Fruit fly (Drosophila melanogaster) whole organism, embryonic: Measurements from ENCODE around the gene HDAC6.

Experiments
- B-H2 ChIP-seq: fragments of 200-800 bp; sonication (Bioruptor generic); optimal IDR thresholded peaks from 2 replicates; lab custom pipeline; 2018; ENCODE audit warnings: missing biosample characterization, mild to moderate bottlenecking, missing genetic modification characterization
- Bgb ChIP-seq: fragments of 200-800 bp; sonication (Bioruptor generic); IDR thresholded peaks from 2 replicates; pipeline ENCODE4 v1.3.6; 2022; ENCODE audit warnings: missing biosample characterization, missing genetic modification characterization; ENCODE audit not compliant: partially characterized antibody
- CG10431 ChIP-seq: fragments of 200-800 bp; sonication (Bioruptor generic); optimal IDR thresholded peaks from 3 replicates; lab custom pipeline; 2018; ENCODE audit warnings: missing biosample characterization, mild to moderate bottlenecking, missing genetic modification characterization
- CG11695 ChIP-seq: fragments of 200-800 bp; sonication (Bioruptor generic); IDR thresholded peaks from 3 replicates; pipeline ENCODE4 v1.3.6; 2022; ENCODE audit warnings: missing biosample characterization, missing genetic modification characterization
- CG13424 ChIP-seq: fragments of 200-800 bp; sonication (Bioruptor generic); optimal IDR thresholded peaks from 2 replicates; lab custom pipeline; 2019; ENCODE audit warnings: missing biosample characterization, mild to moderate bottlenecking, missing genetic modification characterization, moderate library complexity
- CG14050 ChIP-seq: fragments of 200-800 bp; sonication (Bioruptor generic); IDR thresholded peaks from 3 replicates; pipeline ENCODE4 v1.3.6; 2022; ENCODE audit warnings: missing biosample characterization, missing genetic modification characterization
- CG15073 ChIP-seq: fragments of 200-800 bp; sonication (Bioruptor generic); optimal IDR thresholded peaks from 2 replicates; lab custom pipeline; 2016; ENCODE audit warnings: missing biosample characterization, missing genetic modification characterization
- CG15696 ChIP-seq: fragments of 200-800 bp; sonication (Bioruptor generic); optimal IDR thresholded peaks from 2 replicates; lab custom pipeline; 2019; ENCODE audit warnings: missing biosample characterization, mild to moderate bottlenecking, missing genetic modification characterization, moderate library complexity
- CG16779 ChIP-seq: fragments of 200-800 bp; sonication (Bioruptor generic); IDR thresholded peaks from 2 replicates; pipeline ENCODE4 v1.3.6; 2022; ENCODE audit warnings: missing biosample characterization, missing genetic modification characterization
- CG16863 ChIP-seq: fragments of 200-800 bp; sonication (Bioruptor generic); optimal IDR thresholded peaks from 3 replicates; lab custom pipeline; 2016; ENCODE audit warnings: missing biosample characterization, missing genetic modification characterization
- CG18011 ChIP-seq: fragments of 200-800 bp; sonication (Bioruptor generic); optimal IDR thresholded peaks from 2 replicates; lab custom pipeline; 2017; ENCODE audit warnings: missing biosample characterization, missing genetic modification characterization, mild to moderate bottlenecking, moderate library complexity, missing genotype
- CG2889 ChIP-seq: fragments of 200-800 bp; sonication (Bioruptor generic); IDR thresholded peaks from 3 replicates; pipeline ENCODE4 v1.3.6; 2022; ENCODE audit warnings: missing biosample characterization, missing genetic modification characterization
- CG42726 ChIP-seq: fragments of 200-800 bp; sonication (Bioruptor generic); IDR thresholded peaks from 2 replicates; pipeline ENCODE4 v1.3.6; 2022; ENCODE audit warnings: missing biosample characterization, missing genetic modification characterization; ENCODE audit not compliant: partially characterized antibody
- CG6272 ChIP-seq: fragments of 200-800 bp; sonication (Bioruptor generic); IDR thresholded peaks from 2 replicates; pipeline ENCODE4 v1.3.6; 2022; ENCODE audit warnings: missing biosample characterization, missing genetic modification characterization
- CG6813 ChIP-seq: fragments of 200-800 bp; sonication (Bioruptor generic); optimal IDR thresholded peaks from 2 replicates; lab custom pipeline; 2017; ENCODE audit warnings: missing biosample characterization, missing genetic modification characterization, mild to moderate bottlenecking, moderate library complexity, missing genetic modification reagents
- CG7372 ChIP-seq: fragments of 200-800 bp; sonication (Bioruptor generic); IDR thresholded peaks from 2 replicates; pipeline ENCODE4 v1.3.6; 2022; ENCODE audit warnings: missing biosample characterization, missing genetic modification characterization
- CG8359 ChIP-seq: fragments of 200-800 bp; sonication (Bioruptor generic); optimal IDR thresholded peaks from 2 replicates; lab custom pipeline; 2017; ENCODE audit warnings: missing biosample characterization, mild to moderate bottlenecking, missing genetic modification characterization, borderline replicate concordance
- CG8388 ChIP-seq: fragments of 200-800 bp; sonication (Bioruptor generic); optimal IDR thresholded peaks from 2 replicates; lab custom pipeline; 2019; ENCODE audit warnings: missing biosample characterization, mild to moderate bottlenecking, missing genetic modification characterization, moderate library complexity
- CG9437 ChIP-seq: fragments of 200-800 bp; sonication (Bioruptor generic); optimal IDR thresholded peaks from 2 replicates; lab custom pipeline; 2018; ENCODE audit warnings: missing biosample characterization, mild to moderate bottlenecking, missing genetic modification characterization
- CG9876 ChIP-seq: fragments of 200-800 bp; sonication (Bioruptor generic); optimal IDR thresholded peaks from 2 replicates; lab custom pipeline; 2016; ENCODE audit warnings: missing biosample characterization, missing genetic modification characterization
- CTCF ChIP-seq: fragments of 200-800 bp; sonication (Bioruptor generic); optimal IDR thresholded peaks from 2 replicates; lab custom pipeline; 2017; ENCODE audit warnings: missing biosample characterization, mild to moderate bottlenecking, missing genetic modification characterization, moderate library complexity
- CoRest ChIP-seq: fragments of 200-800 bp; sonication (Bioruptor generic); optimal IDR thresholded peaks from 3 replicates; lab custom pipeline; 2018; ENCODE audit warnings: missing biosample characterization, mild to moderate bottlenecking, missing genetic modification characterization, moderate library complexity
- D19B ChIP-seq: fragments of 200-800 bp; sonication (Bioruptor generic); optimal IDR thresholded peaks from 2 replicates; lab custom pipeline; 2017; ENCODE audit warnings: missing biosample characterization, mild to moderate bottlenecking, missing genetic modification characterization
- Deaf1 ChIP-seq: fragments of 200-800 bp; optimal IDR thresholded peaks from 3 replicates; lab custom pipeline; 2019; ENCODE audit warnings: missing biosample characterization, mild to moderate bottlenecking, missing genetic modification characterization, moderate library complexity
- Dfd ChIP-seq, 2 experiments: fragments of >200 bp; optimal IDR thresholded peaks; 2 replicates each; lab custom pipeline; 2017; ENCODE audit warnings: missing biosample characterization in 2 of 2, missing genetic modification characterization in 2 of 2
- Dref ChIP-seq: fragments of 200-800 bp; sonication (Bioruptor generic); IDR thresholded peaks from 2 replicates; pipeline ENCODE4 v1.3.6; 2022; ENCODE audit warnings: missing biosample characterization, missing genetic modification characterization
- E2f2 ChIP-seq: fragments of 200-800 bp; sonication (Bioruptor generic); IDR thresholded peaks from 2 replicates; pipeline ENCODE4 v1.3.6; 2022; ENCODE audit warnings: missing biosample characterization, missing genetic modification characterization
- HLHmδ ChIP-seq: fragments of 200-800 bp; sonication (Bioruptor generic); optimal IDR thresholded peaks from 2 replicates; lab custom pipeline; 2018; ENCODE audit warnings: missing biosample characterization, mild to moderate bottlenecking, missing genetic modification characterization, moderate library complexity
- Myb ChIP-seq: fragments of 200-800 bp; sonication (Bioruptor generic); optimal IDR thresholded peaks from 2 replicates; lab custom pipeline; 2016; ENCODE audit warnings: missing biosample characterization, missing genetic modification characterization
- PHDP ChIP-seq: fragments of 200-800 bp; sonication (Bioruptor generic); optimal IDR thresholded peaks from 3 replicates; lab custom pipeline; 2018; ENCODE audit warnings: missing biosample characterization, mild to moderate bottlenecking, missing genetic modification characterization, moderate library complexity
- Usf ChIP-seq: fragments of 200-800 bp; sonication (Bioruptor generic); optimal IDR thresholded peaks from 2 replicates; lab custom pipeline; 2017; ENCODE audit warnings: missing genotype, missing biosample characterization, missing genetic modification characterization
- ac ChIP-seq: fragments of 200-800 bp; sonication (Bioruptor generic); optimal IDR thresholded peaks from 3 replicates; lab custom pipeline; 2017; ENCODE audit warnings: missing biosample characterization, mild to moderate bottlenecking, missing genetic modification characterization
- bowl ChIP-seq: fragments of 200-800 bp; sonication (Bioruptor generic); IDR thresholded peaks from 2 replicates; pipeline ENCODE4 v1.3.6; 2022; ENCODE audit warnings: missing biosample characterization, missing genetic modification characterization
- chm ChIP-seq: fragments of 200-800 bp; sonication (Bioruptor generic); IDR thresholded peaks from 2 replicates; pipeline ENCODE4 v1.3.6; 2022; ENCODE audit warnings: missing biosample characterization, missing genetic modification characterization
- corto ChIP-seq: fragments of 200-800 bp; sonication (Bioruptor generic); optimal IDR thresholded peaks from 2 replicates; lab custom pipeline; 2016; ENCODE audit warnings: missing biosample characterization, mild to moderate bottlenecking, missing genetic modification characterization, moderate library complexity
- gcm2 ChIP-seq: fragments of 200-800 bp; sonication (Bioruptor generic); optimal IDR thresholded peaks from 2 replicates; lab custom pipeline; 2016; ENCODE audit warnings: missing biosample characterization, missing genetic modification characterization
- hkb ChIP-seq, 2 experiments: fragments of 200-800 bp in 1 of 2; fragments of >200 bp in 1 of 2; sonication (Bioruptor generic) in 1 of 2; IDR thresholded peaks in 1 of 2; optimal IDR thresholded peaks in 1 of 2; 2 replicates each; pipeline versions ENCODE4 v1.3.6 to Lab custom; 2017 to 2022; ENCODE audit warnings: missing biosample characterization in 1 of 2, missing genetic modification characterization in 1 of 2
- kay ChIP-seq: fragments of 200-800 bp; sonication (Bioruptor generic); optimal IDR thresholded peaks from 2 replicates; lab custom pipeline; 2016; ENCODE audit warnings: missing biosample characterization, missing genetic modification characterization
- nmo ChIP-seq: fragments of 200-800 bp; sonication (Bioruptor generic); optimal IDR thresholded peaks from 2 replicates; lab custom pipeline; 2018; ENCODE audit warnings: missing biosample characterization, mild to moderate bottlenecking, missing genetic modification characterization, moderate library complexity
- p53 ChIP-seq: fragments of 200-800 bp; sonication (Bioruptor generic); optimal IDR thresholded peaks from 2 replicates; lab custom pipeline; 2016; ENCODE audit warnings: missing biosample characterization, missing genetic modification characterization
- pita ChIP-seq: fragments of 200-800 bp; sonication (Bioruptor generic); optimal IDR thresholded peaks from 2 replicates; lab custom pipeline; 2017; ENCODE audit warnings: missing biosample characterization, mild to moderate bottlenecking, missing genetic modification characterization
- run ChIP-seq: fragments of 200-800 bp; sonication (Bioruptor generic); optimal IDR thresholded peaks from 3 replicates; lab custom pipeline; 2018; ENCODE audit warnings: missing biosample characterization, mild to moderate bottlenecking, missing genetic modification characterization
- sim ChIP-seq: fragments of 200-800 bp; sonication (Bioruptor generic); IDR thresholded peaks from 2 replicates; pipeline ENCODE4 v1.3.6; 2022; ENCODE audit warnings: missing biosample characterization, missing genetic modification characterization
- sqz ChIP-seq: fragments of 200-800 bp; sonication (Bioruptor generic); optimal IDR thresholded peaks from 3 replicates; lab custom pipeline; 2018; ENCODE audit warnings: missing biosample characterization, mild to moderate bottlenecking, missing genetic modification characterization
- sug ChIP-seq: fragments of 200-800 bp; optimal IDR thresholded peaks from 2 replicates; lab custom pipeline; 2019; ENCODE audit warnings: missing biosample characterization, mild to moderate bottlenecking, missing genetic modification characterization, moderate library complexity
- tll ChIP-seq, 2 experiments: fragments of 200-800 bp in 1 of 2; fragments of >200 bp in 1 of 2; sonication (Bioruptor generic) in 1 of 2; optimal IDR thresholded peaks; 2 replicates each; lab custom pipeline; 2017 to 2019; ENCODE audit warnings: missing biosample characterization in 2 of 2, missing genetic modification characterization in 2 of 2, mild to moderate bottlenecking in 1 of 2, moderate library complexity in 1 of 2
- tna ChIP-seq: fragments of 200-800 bp; sonication (Bioruptor generic); IDR thresholded peaks from 2 replicates; pipeline ENCODE4 v1.3.6; 2022; ENCODE audit warnings: missing biosample characterization, missing genetic modification characterization; ENCODE audit not compliant: partially characterized antibody
- trem ChIP-seq: fragments of 200-800 bp; optimal IDR thresholded peaks from 3 replicates; lab custom pipeline; 2019; ENCODE audit warnings: missing biosample characterization, mild to moderate bottlenecking, missing genetic modification characterization, moderate library complexity
- tx ChIP-seq: fragments of 200-800 bp; sonication (Bioruptor generic); optimal IDR thresholded peaks from 2 replicates; lab custom pipeline; 2016; ENCODE audit warnings: missing biosample characterization, missing genetic modification characterization

Gene HDAC6

DNA sequence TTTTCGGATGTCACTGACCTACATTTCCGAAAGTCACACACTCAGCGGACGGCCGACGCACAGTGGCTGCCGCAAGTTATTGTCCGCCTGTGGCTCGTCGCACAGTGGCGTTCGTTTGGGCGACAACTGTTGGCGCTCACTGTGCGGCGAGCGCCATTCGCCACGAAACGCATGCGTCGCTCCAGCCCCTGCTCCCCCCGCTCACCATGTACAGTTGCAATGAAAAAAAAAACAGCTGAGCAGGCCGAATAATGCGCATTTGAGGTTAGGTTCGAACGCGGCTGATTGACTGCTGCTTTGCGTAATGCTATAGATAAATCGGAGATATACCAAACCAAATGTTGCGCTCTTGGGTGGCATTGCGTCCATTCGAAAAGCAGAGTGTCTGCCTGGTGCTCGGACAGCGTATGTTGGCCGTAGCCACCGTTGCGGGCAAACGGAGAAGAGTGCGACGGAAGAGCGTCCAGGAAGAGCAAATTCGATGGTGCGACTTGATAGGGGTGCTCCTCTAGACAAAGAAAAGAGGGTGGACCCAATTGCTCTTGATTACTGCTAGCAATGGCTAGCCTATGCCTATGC lies 9.7 kb upstream of the HDAC6 start (continued):
- peak; percentile 83 for TF ChIP-seq HLHmδ (GFP tag; lab: Kevin White, UChicago)
- peak; percentile 83 for TF ChIP-seq CG16863 (GFP tag; lab: Kevin White, UChicago)
- peak; percentile 70 for TF ChIP-seq CG18011 (GFP tag; lab: Kevin White, UChicago)
- peak; percentile 37 for TF ChIP-seq CG15696 (tag; lab: Kevin White, UChicago)
- TF ChIP-seq trem (tag; lab: Kevin White, UChicago): peak; percentile 24
- TF ChIP-seq CoRest (tag; lab: Kevin White, UChicago): peak; percentile 70
- peak; percentile 88 for TF ChIP-seq CG6813 (GFP tag; lab: Kevin White, UChicago)
- TF ChIP-seq E2f2: peak; percentile 66; the same call in 1 of the 2 replicates
- TF ChIP-seq Bgb (GFP tag; lab: Robert Waterston, UW): peak; percentile 67
- peak; percentile 84 for TF ChIP-seq tx (GFP tag; lab: Kevin White, UChicago)
- no peak for TF ChIP-seq pita (GFP tag; lab: Kevin White, UChicago)
- peak; percentile 23 for TF ChIP-seq CG9437 (GFP tag; lab: Kevin White, UChicago)
- no peak for TF ChIP-seq tna (GFP tag; lab: Robert Waterston, UW)
- TF ChIP-seq hkb (optimal IDR thresholded peaks at IDR 0.05; lab: Kevin White, UChicago): no peak
- TF ChIP-seq hkb (GFP tag; IDR thresholded peaks at IDR 0.05; lab: Robert Waterston, UW): peak; percentile 89
- TF ChIP-seq tll (GFP tag; optimal IDR thresholded peaks at IDR 0.05; lab: Kevin White, UChicago): no peak
- no peak for TF ChIP-seq Dfd (GFP tag; optimal IDR thresholded peaks at IDR 0.05; lab: Kevin White, UChicago)
- peak; percentile 85 for TF ChIP-seq sug (tag; lab: Kevin White, UChicago)
- TF ChIP-seq CG15073 (GFP tag; lab: Kevin White, UChicago): peak; percentile 95
- peak; percentile 70 for TF ChIP-seq CG42726 (GFP tag; lab: Robert Waterston, UW)
- peak; percentile 88 for TF ChIP-seq kay
- peak; percentile 93 for TF ChIP-seq chm (GFP tag; lab: Robert Waterston, UW)
- TF ChIP-seq nmo (GFP tag; lab: Kevin White, UChicago): peak; percentile 63
- peak; percentile 79 for TF ChIP-seq CG10431 (GFP tag; lab: Kevin White, UChicago)
- TF ChIP-seq CG6272 (GFP tag; lab: Robert Waterston, UW): peak; percentile 61
- no peak for TF ChIP-seq corto (GFP tag; lab: Kevin White, UChicago)
- TF ChIP-seq gcm2 (GFP tag; lab: Kevin White, UChicago): peak; percentile 64
- peak; percentile 39 for TF ChIP-seq CTCF (GFP tag; lab: Kevin White, UChicago)
- TF ChIP-seq CG2889: peak; percentile 81
- TF ChIP-seq Myb: peak; percentile 71
- TF ChIP-seq CG16779 (GFP tag; lab: Robert Waterston, UW): peak; percentile 91
- TF ChIP-seq CG14050 (GFP tag; lab: Robert Waterston, UW): peak; percentile 81
- peak; percentile 82 for TF ChIP-seq B-H2 (GFP tag; lab: Kevin White, UChicago)
- peak; percentile 75 for TF ChIP-seq PHDP (tag; lab: Kevin White, UChicago)
- peak; percentile 76 for TF ChIP-seq CG9876 (GFP tag; lab: Kevin White, UChicago)
- TF ChIP-seq sqz (GFP tag; lab: Kevin White, UChicago): peak; percentile 98
- peak; percentile 25 for TF ChIP-seq run
- TF ChIP-seq CG11695 (GFP tag; lab: Robert Waterston, UW): peak; percentile 48; the same call in 1 of the 3 replicates
- TF ChIP-seq CG8359: peak; percentile 32
- TF ChIP-seq Deaf1 (tag; lab: Kevin White, UChicago): peak; percentile 77
- peak; percentile 66 for TF ChIP-seq sim
- peak; percentile 100 for TF ChIP-seq CG8388 (GFP tag; lab: Kevin White, UChicago)
- peak; percentile 71; the same call in 1 of the 2 replicates for TF ChIP-seq bowl
- no peak for TF ChIP-seq ac (GFP tag; lab: Kevin White, UChicago)
- TF ChIP-seq D19B (GFP tag; lab: Kevin White, UChicago): peak; percentile 32
- peak; percentile 54 for TF ChIP-seq Dref (GFP tag; lab: Robert Waterston, UW)
- TF ChIP-seq CG13424: peak; percentile 65
- TF ChIP-seq Usf (GFP tag; lab: Kevin White, UChicago): peak; percentile 38
- TF ChIP-seq CG7372 (GFP tag; lab: Robert Waterston, UW): peak; percentile 74
- TF ChIP-seq p53 (GFP tag; lab: Kevin White, UChicago): peak; percentile 88
